Worm (Caenorhabditis elegans): ENCODE results near the gene mdh-2.

Gene mdh-2

ce11 chrIII:6608101-6608672, at the start of gene mdh-2, which contains the start of gene F20H11.4 (continued):
- TF ChIP-seq hmg-20 (GFP tag; IDR thresholded peaks at IDR 0.05) (no peak), ccch-3 (GFP tag; optimal IDR thresholded peaks at IDR 0.05) (no peak), let-526 (GFP tag; IDR thresholded peaks at IDR 0.05) (no peak), F57C9.4 (tag; optimal IDR thresholded peaks at IDR 0.05) (no peak), tbp1 (GFP tag; optimal IDR thresholded peaks at IDR 0.05) (peak; percentile 54), let-607 (tag; optimal IDR thresholded peaks at IDR 0.05) (peak in 1 of 2 experiments; percentile 17), attf-6 (GFP tag; IDR thresholded peaks at IDR 0.05) (no peak), snpc-1.3 (tag; optimal IDR thresholded peaks at IDR 0.05; ENCODE audit: insufficient read depth) (peak; percentile 53), mcd-1 (GFP tag; IDR thresholded peaks at IDR 0.05) (peak; percentile 70), ZK185.1 (tag; optimal IDR thresholded peaks at IDR 0.05; ENCODE audit: poor library complexity, severe bottlenecking) (peak; percentile 57), chd-7 (tag; optimal IDR thresholded peaks at IDR 0.05) (no peak), F49E8.2 (tag; optimal IDR thresholded peaks at IDR 0.05; ENCODE audit: insufficient read depth) (peak; percentile 56), nhr-80 (tag; optimal IDR thresholded peaks at IDR 0.05) (peak; percentile 38), mxl-1 (tag; optimal IDR thresholded peaks at IDR 0.05) (no peak), madf-6 (GFP tag; IDR thresholded peaks at IDR 0.05) (peak; percentile 76), F33H1.4 (GFP tag; IDR thresholded peaks at IDR 0.05) (peak; percentile 92), nfyb-1 (GFP tag; IDR thresholded peaks at IDR 0.05) (peak; percentile 52; the same call in 1 of the 2 replicates), F52B5.7 (tag; optimal IDR thresholded peaks at IDR 0.05) (no peak), lsl-1 (GFP tag; optimal IDR thresholded peaks at IDR 0.05) (peak; percentile 62)

- TF ChIP-seq ceh-91 (GFP tag; IDR thresholded peaks at IDR 0.05) (no peak), K12H6.12 (tag; optimal IDR thresholded peaks at IDR 0.05) (peak; percentile 35), nhr-179 (tag; optimal IDR thresholded peaks at IDR 0.05) (no peak)
Observed at ce11 chrIII:6655830-6656229, 47.9 kb upstream of the mdh-2 start.

- TF ChIP-seq athp-1 (tag; optimal IDR thresholded peaks at IDR 0.05) (no peak), F39B2.1 (GFP tag; IDR thresholded peaks at IDR 0.05) (no peak)
Observed at ce11 chrIII:6653932-6654331, 46.0 kb upstream of the mdh-2 start.

ce11 chrIII:6651983-6652382, 44.1 kb upstream of the mdh-2 start, which contains the start of gene pdfr-1:
Gene pdfr-1, minus strand, starts transcription at chrIII:6652083.
- TF ChIP-seq F22D6.2 (tag; optimal IDR thresholded peaks at IDR 0.05) (no peak), gei-17 (GFP tag; optimal IDR thresholded peaks at IDR 0.05) (no peak), hlh-26 (GFP tag; conservative IDR thresholded peaks at IDR 0.05) (no peak), sea-2 (GFP tag; IDR thresholded peaks at IDR 0.05) (no peak), nhr-80 (tag; optimal IDR thresholded peaks at IDR 0.05) (no peak), rpc-1 (optimal IDR thresholded peaks at IDR 0.05) (no peak), rpc-1 (tag; optimal IDR thresholded peaks at IDR 0.05) (no peak)

- TF ChIP-seq lsy-27 (tag; optimal IDR thresholded peaks at IDR 0.05; ENCODE audit: borderline replicate concordance, insufficient read depth), result no peak
- TF ChIP-seq madf-3 (GFP tag; IDR thresholded peaks at IDR 0.05), result no peak
- TF ChIP-seq egl-44 (GFP tag; IDR thresholded peaks at IDR 0.05), result no peak
- no peak for TF ChIP-seq Y56A3A.18 (GFP tag; IDR thresholded peaks at IDR 0.05)
- TF ChIP-seq mcd-1 (GFP tag; IDR thresholded peaks at IDR 0.05), result no peak
- TF ChIP-seq hlh-26 (GFP tag; conservative IDR thresholded peaks at IDR 0.05), result no peak
- TF ChIP-seq egl-18 (GFP tag; IDR thresholded peaks at IDR 0.05), result no peak
- TF ChIP-seq madf-6 (GFP tag; IDR thresholded peaks at IDR 0.05), result no peak
- no peak for TF ChIP-seq ceh-100 (GFP tag; IDR thresholded peaks at IDR 0.05)
Observed at ce11 chrIII:6647568-6647967, 39.7 kb upstream of the mdh-2 start.

Measured in whole organism, young adult.